Fruit fly (Drosophila melanogaster) whole organism, prepupa: ENCODE data around the gene crp.
A peak's percentile ranks its signal among the peaks of the same experiment; 100 is the strongest.

Experiments used
- CG32006 ChIP-seq: fragments of 200-800 bp; sonication (Bioruptor generic); optimal IDR thresholded peaks from 3 replicates; lab custom pipeline; 2017; ENCODE audit warnings: missing biosample characterization, mild to moderate bottlenecking, missing genetic modification characterization
- CG6808 ChIP-seq: fragments of 200-800 bp; sonication (Bioruptor generic); optimal IDR thresholded peaks from 3 replicates; lab custom pipeline; 2017; ENCODE audit warnings: missing biosample characterization, missing genetic modification characterization, mild to moderate bottlenecking, moderate library complexity, missing genetic modification reagents
- CG6854 ChIP-seq: fragments of 200-800 bp; sonication (Bioruptor generic); optimal IDR thresholded peaks from 2 replicates; lab custom pipeline; 2017; ENCODE audit warnings: missing biosample characterization, mild to moderate bottlenecking, missing genetic modification characterization
- Eip75B ChIP-seq: fragments of 200-800 bp; sonication (Bioruptor generic); optimal IDR thresholded peaks from 3 replicates; lab custom pipeline; 2016; ENCODE audit warnings: missing biosample characterization, missing genetic modification characterization
- Eip78C ChIP-seq: fragments of 200-800 bp; sonication (Bioruptor generic); peaks from one replicate; lab custom pipeline; 2016; ENCODE audit warnings: missing biosample characterization, missing genetic modification characterization
- Ets96B ChIP-seq: fragments of 200-800 bp; optimal IDR thresholded peaks from 2 replicates; lab custom pipeline; 2019; ENCODE audit warnings: missing biosample characterization, mild to moderate bottlenecking, missing genetic modification characterization, moderate library complexity
- Gug ChIP-seq: fragments of 200-800 bp; sonication (Bioruptor generic); IDR thresholded peaks from 2 replicates; pipeline ENCODE4 v1.3.6; 2022; ENCODE audit warnings: missing biosample characterization, missing genetic modification characterization
- Hr38 ChIP-seq: sonication (Bioruptor generic); optimal IDR thresholded peaks from 2 replicates; lab custom pipeline; 2016; ENCODE audit warnings: missing biosample characterization, missing genetic modification characterization
- Lpt ChIP-seq: fragments of 200-800 bp; sonication (Bioruptor generic); optimal IDR thresholded peaks from 3 replicates; lab custom pipeline; 2016; ENCODE audit warnings: missing biosample characterization, missing genetic modification characterization
- Sox14 ChIP-seq: fragments of 200-800 bp; sonication (Bioruptor generic); optimal IDR thresholded peaks from 3 replicates; lab custom pipeline; 2016; ENCODE audit warnings: missing biosample characterization, missing genetic modification characterization
- pdm3 ChIP-seq: fragments of 200-800 bp; sonication (Bioruptor generic); optimal IDR thresholded peaks from 3 replicates; lab custom pipeline; 2016; ENCODE audit warnings: missing biosample characterization, missing genetic modification characterization

dm6 chr2L:16269232-16270134 is 18.0 kb downstream of the crp start:
- peak; percentile 53 for TF ChIP-seq Ets96B
- peak; percentile 31 for TF ChIP-seq pdm3
- TF ChIP-seq Gug (GFP tag; lab: Robert Waterston, UW): no peak
- no peak for TF ChIP-seq Sox14 (GFP tag; lab: Kevin White, UChicago)
- TF ChIP-seq Eip75B: peak; percentile 70
- peak; percentile 2 for TF ChIP-seq CG32006
- TF ChIP-seq Hr38 (GFP tag; lab: Kevin White, UChicago): no peak
- TF ChIP-seq Lpt (GFP tag; lab: Kevin White, UChicago): peak; percentile 79
- peak; percentile 91 for TF ChIP-seq Eip78C (GFP tag; lab: Kevin White, UChicago)
- TF ChIP-seq CG6854 (GFP tag; lab: Kevin White, UChicago): peak; percentile 96
- TF ChIP-seq CG6808 (GFP tag; lab: Kevin White, UChicago): peak; percentile 71
